Worm (Caenorhabditis elegans) whole organism, L1 larva: ENCODE measurements around the gene F46E10.18.

Experiments used
- C04F5.9 ChIP-seq: sonication (generic microtip); optimal IDR thresholded peaks from 2 replicates; lab custom pipeline; 2016; ENCODE audit warnings: missing genetic modification characterization, missing compliant biosample characterization
- C16A3.4 ChIP-seq: fragments of 150-350 bp; optimal IDR thresholded peaks from 2 replicates; lab custom pipeline; 2014; ENCODE audit warnings: missing biosample characterization, missing genetic modification characterization
- C34B4.2 ChIP-seq: sonication (generic microtip); optimal IDR thresholded peaks from 2 replicates; lab custom pipeline; 2017; ENCODE audit warnings: mild to moderate bottlenecking, missing genetic modification characterization, missing compliant biosample characterization
- F16B12.6 ChIP-seq: fragments of 150-350 bp; optimal IDR thresholded peaks from 2 replicates; lab custom pipeline; 2014; ENCODE audit warnings: missing biosample characterization, missing genetic modification characterization
- Y116A8C.19 ChIP-seq: sonication (generic microtip); optimal IDR thresholded peaks from 2 replicates; lab custom pipeline; 2016; ENCODE audit warnings: missing compliant biosample characterization, missing genetic modification characterization, borderline replicate concordance
- aha-1 ChIP-seq: fragments of 150-350 bp; optimal IDR thresholded peaks from 2 replicates; lab custom pipeline; 2014; ENCODE audit warnings: missing biosample characterization, missing genetic modification characterization
- aly-2 ChIP-seq: fragments of 150-350 bp; optimal IDR thresholded peaks from 2 replicates; lab custom pipeline; 2014; ENCODE audit warnings: missing biosample characterization, missing genetic modification characterization
- ama-1 ChIP-seq: fragments of 150-350 bp; optimal IDR thresholded peaks from 2 replicates; lab custom pipeline; 2014
- blmp-1 ChIP-seq: fragments of 150-350 bp; optimal IDR thresholded peaks from 2 replicates; lab custom pipeline; 2014; ENCODE audit warnings: missing biosample characterization, missing genetic modification characterization
- ceh-63 ChIP-seq: fragments of 200-800 bp; sonication (Bioruptor generic); optimal IDR thresholded peaks from 2 replicates; lab custom pipeline; 2018; ENCODE audit warnings: mild to moderate bottlenecking, missing genetic modification characterization, missing compliant biosample characterization
- ceh-8 ChIP-seq: fragments of 200-800 bp; sonication (Bioruptor generic); optimal IDR thresholded peaks from 2 replicates; lab custom pipeline; 2018; ENCODE audit warnings: mild to moderate bottlenecking, missing genetic modification characterization, moderate library complexity, missing compliant biosample characterization
- ceh-82 ChIP-seq, 3 experiments: fragments of 150-350 bp in 1 of 3; sonication (generic microtip) in 2 of 3; optimal IDR thresholded peaks; 2 replicates each; lab custom pipeline; 2014 to 2017; ENCODE audit warnings: missing biosample characterization in 3 of 3, missing genetic modification characterization in 3 of 3
- ceh-88 ChIP-seq: fragments of 200-800 bp; sonication (Bioruptor generic); IDR thresholded peaks from 2 replicates; pipeline ENCODE4 v1.3.6; 2022; ENCODE audit warnings: missing genetic modification characterization, missing compliant biosample characterization
- dpl-1 ChIP-seq, 3 experiments: fragments of 150-350 bp in 2 of 3; sonication (generic microtip) in 1 of 3; optimal IDR thresholded peaks; 2 replicates each; lab custom pipeline; 2014 to 2017; ENCODE audit warnings: missing biosample characterization in 3 of 3, missing genetic modification characterization in 3 of 3, missing genetic modification reagents in 3 of 3
- dsc-1 ChIP-seq: sonication (generic microtip); optimal IDR thresholded peaks from 2 replicates; lab custom pipeline; 2016; ENCODE audit warnings: mild to moderate bottlenecking, missing genetic modification characterization, missing compliant biosample characterization
- efl-1 ChIP-seq, 4 experiments: fragments of 150-350 bp; optimal IDR thresholded peaks in 3 of 4; peaks in 1 of 4; 1 replicate in 1 of 4; 2 replicates in 3 of 4; lab custom pipeline; 2014; ENCODE audit warnings: missing biosample characterization in 2 of 4, missing genetic modification characterization in 2 of 4, missing genetic modification reagents in 2 of 4
- egl-13 ChIP-seq: sonication (generic microtip); optimal IDR thresholded peaks from 2 replicates; lab custom pipeline; 2016; ENCODE audit warnings: missing genotype, missing genetic modification reagents, missing genetic modification characterization, missing compliant biosample characterization
- egl-27 ChIP-seq, 2 experiments: fragments of 150-350 bp in 1 of 2; sonication (generic microtip); optimal IDR thresholded peaks; 3 replicates each; lab custom pipeline; 2017 to 2018; ENCODE audit warnings: missing biosample characterization in 2 of 2, missing genetic modification characterization in 2 of 2, missing genetic modification reagents in 2 of 2
- ets-5 ChIP-seq: fragments of 200-800 bp; sonication (Bioruptor generic); IDR thresholded peaks from 2 replicates; pipeline ENCODE4 v1.3.6; 2022; ENCODE audit warnings: missing genetic modification characterization, missing compliant biosample characterization
- fkh-10 ChIP-seq: sonication (generic microtip); optimal IDR thresholded peaks from 2 replicates; lab custom pipeline; 2017; ENCODE audit warnings: missing biosample characterization, missing genetic modification reagents, missing genetic modification characterization
- fkh-4 ChIP-seq: sonication (generic microtip); optimal IDR thresholded peaks from 2 replicates; lab custom pipeline; 2016; ENCODE audit warnings: missing compliant biosample characterization, missing genetic modification characterization, borderline replicate concordance
- fkh-8 ChIP-seq: sonication (generic microtip); optimal IDR thresholded peaks from 2 replicates; lab custom pipeline; 2016; ENCODE audit warnings: mild to moderate bottlenecking, missing genetic modification characterization, missing compliant biosample characterization
- fos-1 ChIP-seq: fragments of 150-350 bp; optimal IDR thresholded peaks from 2 replicates; lab custom pipeline; 2014; ENCODE audit warnings: missing biosample characterization, missing genetic modification characterization
- hlh-17 ChIP-seq: fragments of 200-800 bp; sonication (Bioruptor generic); optimal IDR thresholded peaks from 2 replicates; lab custom pipeline; 2018; ENCODE audit warnings: missing genetic modification characterization, mild to moderate bottlenecking, missing compliant biosample characterization, moderate library complexity, borderline replicate concordance
- hpl-2 ChIP-seq: fragments of 150-350 bp; optimal IDR thresholded peaks from 2 replicates; lab custom pipeline; 2014; ENCODE audit warnings: missing biosample characterization, missing genetic modification reagents, missing genetic modification characterization
- irx-1 ChIP-seq: sonication (generic microtip); optimal IDR thresholded peaks from 2 replicates; lab custom pipeline; 2016; ENCODE audit warnings: missing genetic modification characterization, missing compliant biosample characterization
- isw-1 ChIP-seq: fragments of 200-800 bp; sonication (Bioruptor generic); IDR thresholded peaks from 2 replicates; pipeline ENCODE4 v1.3.6; 2022; ENCODE audit warnings: missing genetic modification characterization, missing compliant biosample characterization
- jun-1 ChIP-seq: fragments of 150-350 bp; optimal IDR thresholded peaks from 2 replicates; lab custom pipeline; 2014; ENCODE audit warnings: missing biosample characterization, missing genetic modification reagents, missing genetic modification characterization
- lin-13 ChIP-seq: fragments of 150-350 bp; optimal IDR thresholded peaks from 2 replicates; lab custom pipeline; 2014; ENCODE audit warnings: missing biosample characterization, missing genetic modification reagents, missing genetic modification characterization
- lin-15B ChIP-seq: fragments of 150-350 bp; sonication (generic microtip); optimal IDR thresholded peaks from 3 replicates; lab custom pipeline; 2014; ENCODE audit warnings: missing biosample characterization, missing genetic modification characterization
- lin-39 ChIP-seq: fragments of 150-350 bp; optimal IDR thresholded peaks from 2 replicates; lab custom pipeline; 2014; ENCODE audit warnings: missing biosample characterization, missing genetic modification reagents, missing genetic modification characterization
- lsy-2 ChIP-seq, 2 experiments: fragments of 150-350 bp; optimal IDR thresholded peaks; 2 replicates each; lab custom pipeline; 2014; ENCODE audit warnings: missing biosample characterization in 2 of 2, missing genetic modification characterization in 2 of 2
- mef-2 ChIP-seq: fragments of 150-350 bp; optimal IDR thresholded peaks from 2 replicates; lab custom pipeline; 2014; ENCODE audit warnings: missing biosample characterization, missing genetic modification characterization
- nhr-11 ChIP-seq: fragments of 150-350 bp; optimal IDR thresholded peaks from 2 replicates; lab custom pipeline; 2014; ENCODE audit warnings: missing biosample characterization, missing genetic modification characterization
- nhr-12 ChIP-seq: sonication (generic microtip); optimal IDR thresholded peaks from 2 replicates; lab custom pipeline; 2017; ENCODE audit warnings: missing biosample characterization, missing genetic modification characterization
- nhr-19 ChIP-seq: fragments of 200-800 bp; sonication (Bioruptor generic); conservative IDR thresholded peaks from 2 replicates; pipeline ENCODE4 v1.3.6; 2022; ENCODE audit warnings: missing genetic modification characterization, missing compliant biosample characterization
- nhr-47 ChIP-seq: sonication (generic microtip); optimal IDR thresholded peaks from 2 replicates; lab custom pipeline; 2016; ENCODE audit warnings: mild to moderate bottlenecking, missing genetic modification characterization, moderate library complexity, missing compliant biosample characterization
- nhr-71 ChIP-seq: sonication (generic microtip); optimal IDR thresholded peaks from 2 replicates; lab custom pipeline; 2016; ENCODE audit warnings: mild to moderate bottlenecking, missing genetic modification characterization, moderate library complexity, missing compliant biosample characterization
- nhr-76 ChIP-seq: sonication (generic microtip); optimal IDR thresholded peaks from 2 replicates; lab custom pipeline; 2017; ENCODE audit warnings: missing biosample characterization, missing genetic modification characterization
- nhr-77 ChIP-seq: fragments of 150-350 bp; optimal IDR thresholded peaks from 2 replicates; lab custom pipeline; 2014; ENCODE audit warnings: missing biosample characterization, missing genetic modification characterization
- pax-3 ChIP-seq: fragments of 200-800 bp; sonication (Bioruptor generic); optimal IDR thresholded peaks from 2 replicates; lab custom pipeline; 2018; ENCODE audit warnings: mild to moderate bottlenecking, missing genetic modification characterization, moderate library complexity, missing compliant biosample characterization
- rnt-1 ChIP-seq: sonication (generic microtip); optimal IDR thresholded peaks from 2 replicates; lab custom pipeline; 2016; ENCODE audit warnings: mild to moderate bottlenecking, missing genetic modification characterization, moderate library complexity, missing compliant biosample characterization
- sptf-1 ChIP-seq: fragments of 150-350 bp; optimal IDR thresholded peaks from 2 replicates; lab custom pipeline; 2014; ENCODE audit warnings: missing biosample characterization, missing genetic modification characterization
- tbx-2 ChIP-seq: sonication (generic microtip); optimal IDR thresholded peaks from 2 replicates; lab custom pipeline; 2016; ENCODE audit warnings: missing genetic modification characterization, missing compliant biosample characterization
- tlp-1 ChIP-seq: fragments of 150-350 bp; optimal IDR thresholded peaks from 2 replicates; lab custom pipeline; 2014; ENCODE audit warnings: missing biosample characterization, missing genetic modification characterization
- unc-30 ChIP-seq: sonication (generic microtip); optimal IDR thresholded peaks from 2 replicates; lab custom pipeline; 2017; ENCODE audit warnings: missing biosample characterization, missing genetic modification characterization
- unc-86 ChIP-seq: sonication (generic microtip); optimal IDR thresholded peaks from 2 replicates; lab custom pipeline; 2016; ENCODE audit warnings: missing genetic modification characterization, missing compliant biosample characterization
- unc-98 ChIP-seq: fragments of 200-800 bp; sonication (Bioruptor generic); IDR thresholded peaks from 2 replicates; pipeline ENCODE4 v1.3.6; 2022; ENCODE audit warnings: missing genetic modification characterization, missing compliant biosample characterization
- vab-15 ChIP-seq: sonication (generic microtip); optimal IDR thresholded peaks from 2 replicates; lab custom pipeline; 2017; ENCODE audit warnings: missing genotype, mild to moderate bottlenecking, missing genetic modification characterization, missing compliant biosample characterization
- xbp-1 ChIP-seq: sonication (generic microtip); optimal IDR thresholded peaks from 2 replicates; lab custom pipeline; 2016; ENCODE audit warnings: missing genetic modification characterization, missing compliant biosample characterization
- zip-4 ChIP-seq: fragments of 200-800 bp; sonication (Bioruptor generic); optimal IDR thresholded peaks from 2 replicates; lab custom pipeline; 2018; ENCODE audit warnings: mild to moderate bottlenecking, missing genetic modification characterization, moderate library complexity, missing compliant biosample characterization
- ztf-11 ChIP-seq, 2 experiments: sonication (generic microtip); optimal IDR thresholded peaks; 2 replicates each; lab custom pipeline; 2016 to 2017; ENCODE audit warnings: missing genetic modification characterization in 2 of 2, missing biosample characterization in 1 of 2, missing compliant biosample characterization in 1 of 2
- ztf-4 ChIP-seq: fragments of 150-350 bp; optimal IDR thresholded peaks from 2 replicates; lab custom pipeline; 2014; ENCODE audit warnings: missing biosample characterization, missing genetic modification characterization

F46E10.18 gene

DNA sequence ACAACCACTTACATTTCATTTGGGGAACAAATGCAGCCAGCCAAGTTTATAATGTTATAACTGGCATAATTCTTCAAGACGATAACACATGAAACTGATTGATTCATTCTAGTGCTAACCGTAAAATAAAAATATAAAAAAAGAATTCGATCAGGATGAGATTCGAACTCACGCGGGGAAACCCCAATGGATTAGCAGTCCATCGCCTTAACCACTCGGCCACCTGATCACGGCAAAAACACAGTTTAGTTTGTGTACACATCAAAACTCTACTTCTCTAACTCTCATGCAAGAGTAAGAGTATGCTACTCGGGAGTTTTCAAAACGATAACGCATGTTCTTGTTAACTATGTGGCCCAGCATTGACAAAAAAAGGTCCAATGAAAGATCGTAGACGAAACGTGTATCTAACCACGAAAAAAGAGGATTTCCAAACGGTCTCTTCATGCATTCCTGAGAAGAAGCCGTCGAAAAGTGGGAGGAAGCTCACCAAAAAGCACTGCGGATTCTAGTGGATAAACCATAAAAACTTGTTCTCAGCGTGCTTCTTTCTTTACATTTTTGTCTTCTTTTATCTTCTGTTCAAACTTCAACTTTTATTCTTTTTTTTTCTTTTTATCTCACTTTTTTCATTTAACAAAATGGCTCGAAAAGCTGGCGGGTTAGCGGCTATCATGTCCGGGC is 31.0 kb downstream of the F46E10.18 start, which contains the start of gene twk-10:
twk-10 (plus strand) TSS at position 634 of the 684 bp plus-strand sequence.
- no peak for TF ChIP-seq fkh-10 (GFP tag; lab: Kevin White, UChicago)
- TF ChIP-seq C04F5.9, result no peak
- TF ChIP-seq ama-1 (lab: Kevin White, UChicago), result no peak
- TF ChIP-seq lin-13 (GFP tag; lab: Kevin White, UChicago), result no peak
- peak; percentile 44 for TF ChIP-seq nhr-19 (GFP tag; lab: Robert Waterston, UW)
- TF ChIP-seq sptf-1 (tag; lab: Kevin White, UChicago), result no peak
- no peak for TF ChIP-seq ceh-63 (GFP tag; lab: Kevin White, UChicago)
- no peak for TF ChIP-seq F16B12.6 (tag; lab: Kevin White, UChicago)
- no peak for TF ChIP-seq ets-5 (GFP tag; lab: Robert Waterston, UW)
- TF ChIP-seq ceh-82 (tag; optimal IDR thresholded peaks at IDR 0.05; lab: Kevin White, UChicago), result no peak
- TF ChIP-seq hpl-2 (GFP tag; lab: Kevin White, UChicago), result no peak
- TF ChIP-seq lin-15B (tag; lab: Kevin White, UChicago), result no peak
- TF ChIP-seq fkh-8 (tag; lab: Kevin White, UChicago), result no peak
- TF ChIP-seq zip-4 (GFP tag; lab: Kevin White, UChicago), result no peak
- no peak for TF ChIP-seq nhr-12 (tag; lab: Kevin White, UChicago)
- no peak for TF ChIP-seq unc-98 (GFP tag; lab: Robert Waterston, UW)
- peak; percentile 15 for TF ChIP-seq xbp-1 (tag; lab: Kevin White, UChicago)
- no peak for TF ChIP-seq aly-2
- TF ChIP-seq lin-39 (tag; lab: Kevin White, UChicago), result no peak
- no peak for TF ChIP-seq tlp-1
- no peak for TF ChIP-seq nhr-11 (tag; lab: Kevin White, UChicago)
- peak; percentile 27 for TF ChIP-seq irx-1
- TF ChIP-seq efl-1 (optimal IDR thresholded peaks at IDR 0.05; lab: Kevin White, UChicago), result peak; percentile 18 to 36
- TF ChIP-seq efl-1 (GFP tag; optimal IDR thresholded peaks at IDR 0.05 in 1 of 2; lab: Kevin White, UChicago), result peak in 1 of 2 experiments; percentile 94
- TF ChIP-seq tbx-2, result no peak
- no peak for TF ChIP-seq mef-2 (tag; lab: Kevin White, UChicago)
- TF ChIP-seq fkh-4 (tag; lab: Kevin White, UChicago), result no peak
- TF ChIP-seq ceh-88 (GFP tag; lab: Robert Waterston, UW), result no peak
- TF ChIP-seq Y116A8C.19, result no peak
- peak in 1 of 3 experiments; percentile 35 for TF ChIP-seq dpl-1 (GFP tag; optimal IDR thresholded peaks at IDR 0.05; lab: Kevin White, UChicago)
- TF ChIP-seq hlh-17 (GFP tag; lab: Kevin White, UChicago), result no peak
- peak; percentile 28 for TF ChIP-seq nhr-77 (tag; lab: Kevin White, UChicago)
- TF ChIP-seq vab-15 (tag; lab: Kevin White, UChicago), result no peak
- TF ChIP-seq isw-1 (GFP tag; lab: Robert Waterston, UW), result no peak
- peak; percentile 3 for TF ChIP-seq dsc-1 (tag; lab: Kevin White, UChicago)
- no peak for TF ChIP-seq ztf-11 (tag; optimal IDR thresholded peaks at IDR 0.05; lab: Kevin White, UChicago)
- no peak for TF ChIP-seq unc-86 (tag; lab: Kevin White, UChicago)
- no peak for TF ChIP-seq C34B4.2
- no peak for TF ChIP-seq lsy-2 (tag; optimal IDR thresholded peaks at IDR 0.05; lab: Kevin White, UChicago)
- peak; percentile 45 for TF ChIP-seq rnt-1 (tag; lab: Kevin White, UChicago)
- TF ChIP-seq nhr-76 (tag; lab: Kevin White, UChicago), result no peak
- no peak for TF ChIP-seq nhr-71 (tag; lab: Kevin White, UChicago)
- TF ChIP-seq ztf-4, result no peak
- no peak for TF ChIP-seq egl-27 (tag; optimal IDR thresholded peaks at IDR 0.05; lab: Kevin White, UChicago)
- no peak for TF ChIP-seq blmp-1 (tag; lab: Kevin White, UChicago)
- TF ChIP-seq C16A3.4 (tag; lab: Kevin White, UChicago), result peak; percentile 28
- no peak for TF ChIP-seq nhr-47 (tag; lab: Kevin White, UChicago)
- no peak for TF ChIP-seq unc-30
- no peak for TF ChIP-seq pax-3 (tag; lab: Kevin White, UChicago)
- TF ChIP-seq fos-1 (tag; lab: Kevin White, UChicago), result no peak
- TF ChIP-seq aha-1 (tag; lab: Kevin White, UChicago), result no peak
- no peak for TF ChIP-seq jun-1 (tag; lab: Kevin White, UChicago)
- TF ChIP-seq ceh-8 (GFP tag; lab: Kevin White, UChicago), result no peak
- no peak for TF ChIP-seq egl-13 (tag; lab: Kevin White, UChicago)
